Worm (Caenorhabditis elegans) whole organism, mixed stage, embryonic: Measurements from ENCODE around the gene ostb-1.

Source experiments
- ceh-43 ChIP-seq: fragments of 200-800 bp; sonication (Bioruptor generic); optimal IDR thresholded peaks from 2 replicates; lab custom pipeline; 2018; ENCODE audit warnings: mild to moderate bottlenecking, missing genetic modification characterization, moderate library complexity, missing compliant biosample characterization
- ceh-83 ChIP-seq: fragments of 200-800 bp; sonication (Bioruptor generic); optimal IDR thresholded peaks from 2 replicates; lab custom pipeline; 2018; ENCODE audit warnings: mild to moderate bottlenecking, missing genetic modification characterization, missing compliant biosample characterization
- ces-1 ChIP-seq: fragments of 150-350 bp; optimal IDR thresholded peaks from 2 replicates; lab custom pipeline; 2014; ENCODE audit warnings: missing biosample characterization, missing genetic modification reagents, missing genetic modification characterization
- elt-3 ChIP-seq: fragments of 150-350 bp; optimal IDR thresholded peaks from 2 replicates; lab custom pipeline; 2014; ENCODE audit warnings: missing biosample characterization, missing genetic modification characterization
- flh-1 ChIP-seq: fragments of 200-800 bp; sonication (Bioruptor generic); optimal IDR thresholded peaks from 2 replicates; lab custom pipeline; 2018; ENCODE audit warnings: mild to moderate bottlenecking, missing genetic modification characterization, moderate library complexity, missing compliant biosample characterization
- lin-13 ChIP-seq: fragments of 150-350 bp; optimal IDR thresholded peaks from 2 replicates; lab custom pipeline; 2014; ENCODE audit warnings: missing biosample characterization, missing genetic modification characterization
- mep-1 ChIP-seq: fragments of 150-350 bp; optimal IDR thresholded peaks from 2 replicates; lab custom pipeline; 2017; ENCODE audit warnings: missing biosample characterization, missing genetic modification reagents, missing genetic modification characterization, inconsistent platforms
- nhr-12 ChIP-seq: fragments of 150-350 bp; optimal IDR thresholded peaks from 2 replicates; lab custom pipeline; 2014; ENCODE audit warnings: missing biosample characterization, missing genetic modification characterization
- nhr-28 ChIP-seq: fragments of 150-350 bp; optimal IDR thresholded peaks from 2 replicates; lab custom pipeline; 2014; ENCODE audit warnings: missing biosample characterization, missing genetic modification characterization

DNA sequence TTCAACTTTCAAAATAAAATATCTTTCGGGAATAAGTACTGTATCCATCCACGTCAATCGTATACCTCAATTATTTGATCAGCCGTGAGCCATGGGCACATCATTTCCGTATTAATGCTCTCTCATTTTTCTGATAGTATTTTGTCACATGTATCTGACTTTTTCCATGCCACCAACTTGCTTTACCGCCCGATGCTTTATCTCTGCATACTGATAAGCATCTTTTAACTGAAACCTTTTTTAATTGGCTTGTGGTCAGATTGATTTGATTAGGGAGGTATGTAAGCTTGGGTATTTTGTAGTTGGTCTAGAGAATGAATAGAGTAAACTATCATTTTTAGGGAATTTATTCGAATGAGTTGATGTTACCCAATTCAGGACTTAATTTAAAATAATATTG is 25.0 kb downstream of the ostb-1 start:
- no peak for TF ChIP-seq elt-3
- TF ChIP-seq lin-13 (tag; lab: Kevin White, UChicago): no peak
- no peak for TF ChIP-seq ceh-83 (GFP tag; lab: Kevin White, UChicago)
- no peak for TF ChIP-seq ceh-43 (GFP tag; lab: Kevin White, UChicago)
- TF ChIP-seq nhr-12 (tag; lab: Kevin White, UChicago): no peak
- TF ChIP-seq ces-1 (GFP tag; lab: Kevin White, UChicago): no peak
- no peak for TF ChIP-seq flh-1 (GFP tag; lab: Kevin White, UChicago)
- no peak for TF ChIP-seq mep-1
- TF ChIP-seq nhr-28 (tag; lab: Kevin White, UChicago): no peak
